Worm (Caenorhabditis elegans) whole organism, young adult: Measurements from ENCODE around the gene F08H9.2.

Experiments used
- D2030.7 ChIP-seq: fragments of 200-800 bp; sonication (Bioruptor generic); IDR thresholded peaks from 2 replicates; pipeline ENCODE4 v1.3.6; 2022; ENCODE audit warnings: missing genetic modification reagents, missing genetic modification characterization, missing compliant biosample characterization
- F22D6.2 ChIP-seq: sonication (generic microtip); optimal IDR thresholded peaks from 2 replicates; lab custom pipeline; 2016; ENCODE audit warnings: mild to moderate bottlenecking, missing genetic modification characterization, missing compliant biosample characterization
- Y67H2A.10 ChIP-seq: fragments of 200-800 bp; sonication (Bioruptor generic); conservative IDR thresholded peaks from 2 replicates; pipeline ENCODE4 v1.3.6; 2022; ENCODE audit warnings: missing genetic modification reagents, missing genetic modification characterization, missing compliant biosample characterization
- ama-1 ChIP-seq, 3 experiments: fragments of 150-350 bp in 1 of 3; sonication (generic microtip) in 2 of 3; optimal IDR thresholded peaks; 2 replicates each; lab custom pipeline; 2014 to 2018; ENCODE audit warnings: missing biosample characterization in 2 of 3, missing genetic modification characterization in 2 of 3, missing genetic modification reagents in 2 of 3
- hsf-1 ChIP-seq: fragments of 200-800 bp; sonication (Bioruptor generic); IDR thresholded peaks from 2 replicates; pipeline ENCODE4 v1.3.6; 2022; ENCODE audit warnings: missing genetic modification reagents, missing genetic modification characterization, missing compliant biosample characterization
- tbp1 ChIP-seq: fragments of 200-800 bp; sonication (Bioruptor generic); optimal IDR thresholded peaks from 2 replicates; lab custom pipeline; 2018; ENCODE audit warnings: mild to moderate bottlenecking, missing genetic modification characterization, missing compliant biosample characterization

DNA sequence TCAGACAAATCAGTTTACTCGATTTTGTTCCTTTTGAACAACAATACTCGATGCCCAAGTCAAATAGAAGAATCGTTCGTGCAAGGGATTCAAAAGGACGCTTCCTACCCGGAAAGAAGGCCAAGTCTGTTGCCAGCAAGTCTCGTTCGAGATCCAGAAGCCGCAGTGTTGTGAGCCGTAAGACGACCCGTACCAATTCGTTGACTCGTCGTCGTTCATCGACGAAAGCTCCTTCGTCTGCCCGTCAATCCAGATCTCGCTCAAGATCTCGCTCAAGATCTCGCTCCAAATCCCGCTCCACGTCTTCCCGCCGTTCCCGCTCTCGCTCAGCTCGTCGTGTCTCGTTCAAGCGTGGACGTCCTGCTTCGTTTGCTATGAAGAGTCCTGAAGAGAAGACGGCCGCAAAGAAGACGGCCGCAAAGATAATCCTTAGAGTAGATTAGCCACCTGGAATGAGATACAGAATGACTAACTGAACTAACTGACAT is at the start of gene F08H9.2:
- TF ChIP-seq hsf-1 (GFP tag; lab: Robert Waterston, UW) (no peak), tbp1 (GFP tag; lab: Kevin White, UChicago) (no peak), ama-1 (optimal IDR thresholded peaks at IDR 0.05; lab: Kevin White, UChicago) (no peak), ama-1 (GFP tag; optimal IDR thresholded peaks at IDR 0.05; lab: Kevin White, UChicago) (no peak), Y67H2A.10 (no peak), D2030.7 (GFP tag; lab: Robert Waterston, UW) (no peak), F22D6.2 (tag; lab: Kevin White, UChicago) (no peak)
